Worm (Caenorhabditis elegans) whole organism, mixed stage, embryonic: ENCODE results near the gene F43G6.4.

Experiments
- cnd-1 ChIP-seq: fragments of 200-800 bp; sonication (Bioruptor generic); optimal IDR thresholded peaks from 2 replicates; lab custom pipeline; 2018; ENCODE audit warnings: mild to moderate bottlenecking, missing genetic modification characterization, missing compliant biosample characterization
- elt-1 ChIP-seq: sonication (generic microtip); optimal IDR thresholded peaks from 2 replicates; lab custom pipeline; 2017; ENCODE audit warnings: missing genetic modification characterization, mild to moderate bottlenecking, missing compliant biosample characterization, antibody characterized with exemption, moderate library complexity, borderline replicate concordance; ENCODE audit not compliant: insufficient read depth
- lin-13 ChIP-seq: fragments of 150-350 bp; optimal IDR thresholded peaks from 2 replicates; lab custom pipeline; 2014; ENCODE audit warnings: missing biosample characterization, missing genetic modification characterization
- lin-32 ChIP-seq: fragments of 200-800 bp; sonication (Bioruptor generic); optimal IDR thresholded peaks from 2 replicates; lab custom pipeline; 2018; ENCODE audit warnings: mild to moderate bottlenecking, missing genetic modification characterization, missing compliant biosample characterization
- lsy-2 ChIP-seq: fragments of 150-350 bp; optimal IDR thresholded peaks from 2 replicates; lab custom pipeline; 2014; ENCODE audit warnings: missing biosample characterization, missing genetic modification characterization
- mab-5 ChIP-seq: fragments of 150-350 bp; optimal IDR thresholded peaks from 2 replicates; lab custom pipeline; 2014; ENCODE audit warnings: missing biosample characterization, missing genetic modification characterization
- nhr-237 ChIP-seq: fragments of 150-350 bp; optimal IDR thresholded peaks from 2 replicates; lab custom pipeline; 2014; ENCODE audit warnings: missing biosample characterization, missing genetic modification characterization
- nhr-28 ChIP-seq: fragments of 150-350 bp; optimal IDR thresholded peaks from 2 replicates; lab custom pipeline; 2014; ENCODE audit warnings: missing biosample characterization, missing genetic modification characterization
- nhr-76 ChIP-seq: sonication (generic microtip); optimal IDR thresholded peaks from 2 replicates; lab custom pipeline; 2017; ENCODE audit warnings: missing biosample characterization, missing genetic modification characterization
- pha-4 ChIP-seq: fragments of 150-350 bp; optimal IDR thresholded peaks from 2 replicates; lab custom pipeline; 2018; ENCODE audit warnings: missing biosample characterization, missing genetic modification reagents, missing genetic modification characterization
- unc-62 ChIP-seq: fragments of 150-350 bp; optimal IDR thresholded peaks from 2 replicates; lab custom pipeline; 2014; ENCODE audit warnings: missing biosample characterization, missing genetic modification reagents, missing genetic modification characterization

DNA sequence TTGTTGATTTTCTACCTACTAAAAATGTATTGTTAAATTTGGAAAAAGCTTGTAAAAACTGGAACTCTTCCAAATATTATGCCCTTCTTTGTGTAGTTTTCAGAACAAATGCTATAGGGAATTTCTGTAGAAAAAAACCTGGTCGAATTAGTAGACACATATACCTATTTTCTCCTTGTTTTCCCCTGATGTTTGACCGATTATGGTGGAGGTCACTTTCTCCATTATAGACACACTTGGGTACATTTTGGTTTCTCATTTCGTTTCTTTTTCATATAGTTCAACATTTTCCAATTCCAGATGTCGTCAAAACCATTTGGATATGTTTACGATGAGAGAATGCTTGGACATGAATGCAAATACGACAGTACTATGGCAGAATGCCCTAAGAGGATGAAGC is 8.2 kb downstream of the F43G6.4 start, which contains the start of gene hda-5:
- TF ChIP-seq unc-62 (GFP tag; lab: Kevin White, UChicago) (no peak), cnd-1 (tag; lab: Kevin White, UChicago) (no peak), mab-5 (tag; lab: Kevin White, UChicago) (no peak), lin-32 (GFP tag; lab: Kevin White, UChicago) (no peak), lin-13 (tag; lab: Kevin White, UChicago) (no peak), elt-1 (no peak), nhr-237 (no peak), pha-4 (tag; lab: Kevin White, UChicago) (no peak), nhr-28 (no peak), lsy-2 (tag; lab: Kevin White, UChicago) (no peak), nhr-76 (tag; lab: Kevin White, UChicago) (no peak)
